Worm (Caenorhabditis elegans): ENCODE data around the gene tag-115.

DNA sequence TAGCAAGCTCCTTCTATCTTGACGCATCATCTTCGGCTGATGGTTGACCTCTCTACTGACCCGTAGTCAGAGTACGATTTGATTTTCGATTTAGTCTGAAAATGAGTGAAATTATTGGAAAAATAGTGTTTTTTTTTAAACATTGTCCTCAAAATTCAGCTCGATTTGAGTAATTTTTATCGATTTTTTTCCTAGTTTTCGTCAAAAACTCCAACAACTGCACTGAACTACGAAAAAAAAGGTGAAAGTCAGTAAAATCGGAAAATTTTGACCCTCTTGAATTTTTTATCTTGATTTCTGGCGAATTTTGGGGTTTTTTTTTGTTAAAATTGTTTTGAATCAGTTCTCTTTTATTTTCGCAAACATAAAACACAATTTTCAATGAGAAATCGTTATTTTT is 35.2 kb downstream of the tag-115 start, which contains the start of gene ced-3:
- TF ChIP-seq nhr-28 (tag; optimal IDR thresholded peaks at IDR 0.05) (no peak), unc-39 (tag; optimal IDR thresholded peaks at IDR 0.05) (no peak), unc-62 (GFP tag; optimal IDR thresholded peaks at IDR 0.05) (no peak), elt-1 (tag; optimal IDR thresholded peaks at IDR 0.05; ENCODE audit: borderline replicate concordance, insufficient read depth) (no peak), lsy-2 (tag; optimal IDR thresholded peaks at IDR 0.05) (no peak), mep-1 (tag; optimal IDR thresholded peaks at IDR 0.05) (no peak), sptf-1 (tag; optimal IDR thresholded peaks at IDR 0.05) (no peak), nhr-12 (tag; optimal IDR thresholded peaks at IDR 0.05) (no peak), blmp-1 (tag; optimal IDR thresholded peaks at IDR 0.05) (no peak), ces-1 (GFP tag; optimal IDR thresholded peaks at IDR 0.05) (no peak), ham-2 (GFP tag; optimal IDR thresholded peaks at IDR 0.05) (no peak), elt-3 (tag; optimal IDR thresholded peaks at IDR 0.05) (no peak), pha-4 (tag; optimal IDR thresholded peaks at IDR 0.05) (no peak)
